Worm (Caenorhabditis elegans) whole organism, L1 larva: ENCODE data around the gene C36B7.4.

Experiments
- F16B12.6 ChIP-seq: fragments of 150-350 bp; optimal IDR thresholded peaks from 2 replicates; lab custom pipeline; 2014; ENCODE audit warnings: missing biosample characterization, missing genetic modification characterization
- aha-1 ChIP-seq: fragments of 150-350 bp; optimal IDR thresholded peaks from 2 replicates; lab custom pipeline; 2014; ENCODE audit warnings: missing biosample characterization, missing genetic modification characterization
- aly-2 ChIP-seq: fragments of 150-350 bp; optimal IDR thresholded peaks from 2 replicates; lab custom pipeline; 2014; ENCODE audit warnings: missing biosample characterization, missing genetic modification characterization
- dsc-1 ChIP-seq: sonication (generic microtip); optimal IDR thresholded peaks from 2 replicates; lab custom pipeline; 2016; ENCODE audit warnings: mild to moderate bottlenecking, missing genetic modification characterization, missing compliant biosample characterization
- elt-2 ChIP-seq: sonication (generic microtip); optimal IDR thresholded peaks from 2 replicates; lab custom pipeline; 2016; ENCODE audit warnings: missing genetic modification characterization, mild to moderate bottlenecking, inconsistent platforms, missing compliant biosample characterization, missing genetic modification reagents
- fkh-10 ChIP-seq: sonication (generic microtip); optimal IDR thresholded peaks from 2 replicates; lab custom pipeline; 2017; ENCODE audit warnings: missing biosample characterization, missing genetic modification reagents, missing genetic modification characterization
- grh-1 ChIP-seq: fragments of 200-800 bp; sonication (Bioruptor generic); IDR thresholded peaks from 2 replicates; pipeline ENCODE4 v1.3.6; 2022; ENCODE audit warnings: missing genetic modification reagents, missing genetic modification characterization, missing compliant biosample characterization
- lin-14 ChIP-seq: fragments of 200-800 bp; sonication (Bioruptor generic); optimal IDR thresholded peaks from 2 replicates; lab custom pipeline; 2018; ENCODE audit warnings: mild to moderate bottlenecking, missing genetic modification characterization, moderate library complexity, missing compliant biosample characterization
- lin-35 ChIP-seq, 2 experiments: fragments of 150-350 bp; optimal IDR thresholded peaks; 2 replicates each; lab custom pipeline; 2014; ENCODE audit warnings: missing biosample characterization in 2 of 2, missing genetic modification characterization in 2 of 2, missing genetic modification reagents in 2 of 2
- nhr-84 ChIP-seq: sonication (generic microtip); optimal IDR thresholded peaks from 2 replicates; lab custom pipeline; 2017; ENCODE audit warnings: missing biosample characterization, missing genetic modification characterization
- pqm-1 ChIP-seq: sonication (generic microtip); optimal IDR thresholded peaks from 3 replicates; lab custom pipeline; 2017; ENCODE audit warnings: missing biosample characterization, missing genetic modification characterization
- skn-1 ChIP-seq: fragments of 150-350 bp; optimal IDR thresholded peaks from 2 replicates; lab custom pipeline; 2014; ENCODE audit warnings: missing biosample characterization, missing genetic modification characterization
- sox-4 ChIP-seq: sonication (generic microtip); optimal IDR thresholded peaks from 2 replicates; lab custom pipeline; 2016; ENCODE audit warnings: missing genetic modification characterization, missing compliant biosample characterization
- unc-62 ChIP-seq: fragments of 150-350 bp; optimal IDR thresholded peaks from 2 replicates; lab custom pipeline; 2014; ENCODE audit warnings: missing biosample characterization, missing genetic modification reagents, missing genetic modification characterization
- unc-98 ChIP-seq: fragments of 200-800 bp; sonication (Bioruptor generic); IDR thresholded peaks from 2 replicates; pipeline ENCODE4 v1.3.6; 2022; ENCODE audit warnings: missing genetic modification characterization, missing compliant biosample characterization

C36B7.4 gene

ce11 chrX:7037998-7038397 is 47.8 kb downstream of the C36B7.4 start:
- TF ChIP-seq lin-14 (GFP tag; lab: Kevin White, UChicago) (peak; percentile 50), pqm-1 (tag; lab: Kevin White, UChicago) (no peak), fkh-10 (GFP tag; lab: Kevin White, UChicago) (peak; percentile 62)

- TF ChIP-seq pqm-1 (tag; lab: Kevin White, UChicago) (no peak), aha-1 (no peak), lin-14 (GFP tag; lab: Kevin White, UChicago) (no peak), lin-35 (GFP tag; optimal IDR thresholded peaks at IDR 0.05; lab: Kevin White, UChicago) (no peak), grh-1 (GFP tag; lab: Robert Waterston, UW) (no peak), unc-62 (GFP tag; lab: Kevin White, UChicago) (no peak), elt-2 (tag; lab: Kevin White, UChicago) (no peak), dsc-1 (tag; lab: Kevin White, UChicago) (no peak), aly-2 (tag; lab: Kevin White, UChicago) (no peak), sox-4 (tag; lab: Kevin White, UChicago) (no peak)
- TF ChIP-seq, all 84 proteins: peak for 0
Observed at ce11 chrX:7035937-7036336, 49.9 kb downstream of the C36B7.4 start, which contains the start of gene cest-19. Gene cest-19, minus strand, starts transcription at chrX:7036037.

- no peak for TF ChIP-seq skn-1 (tag; lab: Kevin White, UChicago)
- no peak for TF ChIP-seq F16B12.6 (tag; lab: Kevin White, UChicago)
- no peak for TF ChIP-seq nhr-84 (tag; lab: Kevin White, UChicago)
- peak; percentile 53 for TF ChIP-seq fkh-10 (GFP tag; lab: Kevin White, UChicago)
- peak; percentile 50 for TF ChIP-seq lin-14 (GFP tag; lab: Kevin White, UChicago)
- TF ChIP-seq unc-98 (GFP tag; lab: Robert Waterston, UW): no peak
- TF ChIP-seq, all 84 proteins: peak for 2
Observed at ce11 chrX:7033716-7034270, 52.0 kb downstream of the C36B7.4 start.
